Worm (Caenorhabditis elegans) whole organism, late embryonic: ENCODE results near the gene acc-2.

ENCODE experiments used
- ceh-45 ChIP-seq: fragments of 200-800 bp; sonication (Bioruptor generic); IDR thresholded peaks from 2 replicates; pipeline ENCODE4 v1.3.6; 2022; ENCODE audit warnings: missing genetic modification reagents, missing genetic modification characterization, missing compliant biosample characterization
- unc-42 ChIP-seq: sonication (generic microtip); optimal IDR thresholded peaks from 2 replicates; lab custom pipeline; 2016; ENCODE audit warnings: missing genotype, missing genetic modification characterization, missing compliant biosample characterization
- unc-86 ChIP-seq: sonication (generic microtip); optimal IDR thresholded peaks from 2 replicates; lab custom pipeline; 2016; ENCODE audit warnings: missing genetic modification characterization, missing compliant biosample characterization

DNA sequence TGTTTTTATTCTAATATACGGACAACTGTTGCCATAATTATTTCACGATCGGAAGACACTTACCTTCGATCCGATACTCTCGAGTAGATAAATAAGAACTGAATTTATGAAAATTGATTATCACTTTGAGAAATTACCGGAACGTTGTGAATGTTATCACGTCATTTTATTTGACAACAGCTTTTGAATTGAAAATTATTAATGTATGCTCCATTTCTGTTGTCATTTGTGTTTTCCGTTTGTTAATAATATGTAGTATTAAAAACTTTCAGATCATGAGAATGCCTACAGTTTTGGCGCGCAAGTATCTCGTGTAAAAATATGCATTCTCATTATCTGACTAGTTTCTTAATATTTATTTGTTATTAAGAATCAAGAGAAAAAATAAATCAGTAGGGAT lies 17.8 kb downstream of the acc-2 start, which contains the start of gene C53D6.10:
- TF ChIP-seq unc-42 (tag; lab: Kevin White, UChicago) (no peak), unc-86 (no peak), ceh-45 (GFP tag; lab: Robert Waterston, UW) (no peak)
